Fruit fly (Drosophila melanogaster) whole organism, wandering third instar larva: ENCODE data around the gene Rab30.

Experiments used
- Abd-B ChIP-seq: fragments of >200 bp; optimal IDR thresholded peaks from 2 replicates; lab custom pipeline; 2017; ENCODE audit warnings: missing biosample characterization, missing genetic modification characterization
- CG32264 ChIP-seq: fragments of 200-800 bp; sonication (Bioruptor generic); optimal IDR thresholded peaks from 2 replicates; lab custom pipeline; 2016; ENCODE audit warnings: missing biosample characterization, missing genetic modification characterization
- CG9705 ChIP-seq: fragments of 200-800 bp; sonication (Bioruptor generic); optimal IDR thresholded peaks from 2 replicates; lab custom pipeline; 2018; ENCODE audit warnings: missing biosample characterization, mild to moderate bottlenecking, missing genetic modification characterization
- CrebA ChIP-seq: fragments of 200-800 bp; sonication (Bioruptor generic); optimal IDR thresholded peaks from 2 replicates; lab custom pipeline; 2016; ENCODE audit warnings: missing biosample characterization, mild to moderate bottlenecking, missing genetic modification characterization, borderline replicate concordance
- Dfd ChIP-seq: fragments of >200 bp; optimal IDR thresholded peaks from 2 replicates; lab custom pipeline; 2017; ENCODE audit warnings: missing biosample characterization, missing genetic modification characterization
- Dif ChIP-seq: fragments of 200-275, 200-300 bp; sonication (Bioruptor generic); optimal IDR thresholded peaks from 2 replicates; lab custom pipeline; 2018; ENCODE audit warnings: missing biosample characterization, missing genetic modification characterization; ENCODE audit not compliant: partially characterized antibody
- GATAd ChIP-seq: sonication (Bioruptor generic); optimal IDR thresholded peaks from 2 replicates; lab custom pipeline; 2016; ENCODE audit warnings: missing biosample characterization, missing genetic modification characterization
- HLH106 ChIP-seq: fragments of 200-800 bp; optimal IDR thresholded peaks from 3 replicates; lab custom pipeline; 2019; ENCODE audit warnings: missing biosample characterization, mild to moderate bottlenecking, missing genetic modification characterization, moderate library complexity
- Hnf4 ChIP-seq: fragments of 200-800 bp; sonication (Bioruptor generic); optimal IDR thresholded peaks from 2 replicates; lab custom pipeline; 2016; ENCODE audit warnings: missing biosample characterization, mild to moderate bottlenecking, missing genetic modification characterization
- Hr78 ChIP-seq: fragments of >200 bp; optimal IDR thresholded peaks from 2 replicates; lab custom pipeline; 2017; ENCODE audit warnings: missing biosample characterization, missing genetic modification characterization
- Hr83 ChIP-seq: fragments of 200-300 bp; sonication (Bioruptor generic); optimal IDR thresholded peaks from 2 replicates; lab custom pipeline; 2016; ENCODE audit warnings: missing biosample characterization, mild to moderate bottlenecking, missing genetic modification characterization, moderate library complexity; ENCODE audit not compliant: poor library complexity, severe bottlenecking
- Jra ChIP-seq: sonication (Bioruptor generic); optimal IDR thresholded peaks from 2 replicates; lab custom pipeline; 2016; ENCODE audit warnings: missing biosample characterization, missing genetic modification characterization
- Mio ChIP-seq: sonication (Bioruptor generic); optimal IDR thresholded peaks from 2 replicates; lab custom pipeline; 2016; ENCODE audit warnings: missing biosample characterization, missing genetic modification characterization
- Myc ChIP-seq: fragments of >200 bp; optimal IDR thresholded peaks from 2 replicates; lab custom pipeline; 2017
- OdsH ChIP-seq: fragments of 200-800 bp; sonication (Bioruptor generic); optimal IDR thresholded peaks from 2 replicates; lab custom pipeline; 2016; ENCODE audit warnings: missing biosample characterization, mild to moderate bottlenecking, missing genetic modification characterization
- Rel ChIP-seq, 2 experiments: fragments of 200-800 bp; sonication (Bioruptor generic) in 1 of 2; optimal IDR thresholded peaks; 2 replicates in 1 of 2; 3 replicates in 1 of 2; lab custom pipeline; 2016 to 2019; ENCODE audit warnings: mild to moderate bottlenecking in 2 of 2, missing biosample characterization in 2 of 2, missing genetic modification characterization in 2 of 2, moderate library complexity in 1 of 2
- Sp1 ChIP-seq: fragments of 200-800 bp; sonication (Bioruptor generic); optimal IDR thresholded peaks from 3 replicates; lab custom pipeline; 2019; ENCODE audit warnings: missing biosample characterization, mild to moderate bottlenecking, missing genetic modification characterization, moderate library complexity
- Vsx2 ChIP-seq: fragments of 200-300, 225-300 bp; sonication (Bioruptor generic); optimal IDR thresholded peaks from 2 replicates; lab custom pipeline; 2018; ENCODE audit warnings: missing biosample characterization, missing genetic modification characterization; ENCODE audit not compliant: partially characterized antibody
- br ChIP-seq: fragments of 200-800 bp; sonication (Bioruptor generic); optimal IDR thresholded peaks from 2 replicates; lab custom pipeline; 2016; ENCODE audit warnings: missing biosample characterization, missing genetic modification characterization
- brk ChIP-seq: fragments of 200-800 bp; sonication (Bioruptor generic); optimal IDR thresholded peaks from 2 replicates; lab custom pipeline; 2016; ENCODE audit warnings: missing biosample characterization, mild to moderate bottlenecking, missing genetic modification characterization
- dl ChIP-seq, 2 experiments: fragments of 175-275, 200-275 bp in 1 of 2; fragments of 200-275 bp in 1 of 2; sonication (Bioruptor generic); optimal IDR thresholded peaks; lab custom pipeline; 2018; ENCODE audit warnings: mild to moderate bottlenecking in 2 of 2, missing biosample characterization in 2 of 2, missing genetic modification characterization in 2 of 2, moderate library complexity in 2 of 2; ENCODE audit not compliant: partially characterized antibody in 2 of 2, insufficient read depth in 1 of 2
- dmrt93B ChIP-seq: fragments of 200-800 bp; sonication (Bioruptor generic); optimal IDR thresholded peaks from 2 replicates; lab custom pipeline; 2018; ENCODE audit warnings: missing biosample characterization, mild to moderate bottlenecking, missing genetic modification characterization
- dsf ChIP-seq: sonication (Bioruptor generic); optimal IDR thresholded peaks from 2 replicates; lab custom pipeline; 2016; ENCODE audit warnings: missing biosample characterization, missing genetic modification characterization, borderline replicate concordance
- ey ChIP-seq: fragments of 200-800 bp; sonication (Bioruptor generic); optimal IDR thresholded peaks from 2 replicates; lab custom pipeline; 2016; ENCODE audit warnings: missing biosample characterization, missing genetic modification characterization
- foxo ChIP-seq, 2 experiments: fragments of 200-800 bp; sonication (Bioruptor generic); optimal IDR thresholded peaks; 2 replicates in 1 of 2; 3 replicates in 1 of 2; lab custom pipeline; 2016 to 2017; ENCODE audit warnings: missing biosample characterization in 2 of 2, missing genetic modification characterization in 2 of 2
- fru ChIP-seq: fragments of 200-800 bp; sonication (Bioruptor generic); optimal IDR thresholded peaks from 3 replicates; lab custom pipeline; 2016; ENCODE audit warnings: missing biosample characterization, mild to moderate bottlenecking, missing genetic modification characterization
- h ChIP-seq: fragments of 200-800 bp; sonication (Bioruptor generic); optimal IDR thresholded peaks from 3 replicates; lab custom pipeline; 2016; ENCODE audit warnings: missing biosample characterization, mild to moderate bottlenecking, missing genetic modification characterization
- jim ChIP-seq: fragments of 175-275, 200-325 bp; sonication (Bioruptor generic); optimal IDR thresholded peaks from 2 replicates; lab custom pipeline; 2016; ENCODE audit warnings: missing biosample characterization, mild to moderate bottlenecking, missing genetic modification characterization
- lola ChIP-seq: fragments of >200 bp; optimal IDR thresholded peaks from 2 replicates; lab custom pipeline; 2017; ENCODE audit warnings: missing biosample characterization, missing genetic modification characterization
- pan ChIP-seq: fragments of >200 bp; optimal IDR thresholded peaks from 2 replicates; lab custom pipeline; 2017
- psq ChIP-seq: fragments of 200-800 bp; sonication (Bioruptor generic); optimal IDR thresholded peaks from 3 replicates; lab custom pipeline; 2017; ENCODE audit warnings: missing biosample characterization, mild to moderate bottlenecking, missing genetic modification characterization, moderate library complexity
- rgr ChIP-seq: fragments of 200-800 bp; sonication (Bioruptor generic); optimal IDR thresholded peaks from 3 replicates; lab custom pipeline; 2016; ENCODE audit warnings: missing biosample characterization, mild to moderate bottlenecking, missing genetic modification characterization
- sage ChIP-seq: fragments of 200-800 bp; sonication (Bioruptor generic); optimal IDR thresholded peaks from 2 replicates; lab custom pipeline; 2016; ENCODE audit warnings: missing biosample characterization, mild to moderate bottlenecking, missing genetic modification characterization
- sv ChIP-seq: fragments of 200-800 bp; sonication (Bioruptor generic); optimal IDR thresholded peaks from 3 replicates; lab custom pipeline; 2016; ENCODE audit warnings: missing biosample characterization, missing genetic modification characterization
- tai ChIP-seq: sonication (Bioruptor generic); optimal IDR thresholded peaks from 2 replicates; lab custom pipeline; 2016; ENCODE audit warnings: missing biosample characterization, missing genetic modification characterization
- usp ChIP-seq: fragments of >200 bp; optimal IDR thresholded peaks from 2 replicates; lab custom pipeline; 2017; ENCODE audit warnings: missing biosample characterization, missing genetic modification characterization
- woc ChIP-seq: sonication (Bioruptor generic); optimal IDR thresholded peaks from 2 replicates; lab custom pipeline; 2016; ENCODE audit warnings: missing biosample characterization, mild to moderate bottlenecking, missing genetic modification characterization

Rab30 gene

dm6 chr2L:7047703-7048102 is 15.3 kb upstream of the Rab30 start:
- no peak for TF ChIP-seq Sp1 (GFP tag; lab: Kevin White, UChicago)
- TF ChIP-seq OdsH (GFP tag; lab: Kevin White, UChicago), result peak; percentile 17

dm6 chr2L:7043039-7043905 is 10.9 kb upstream of the Rab30 start:
- TF ChIP-seq CrebA (GFP tag; lab: Kevin White, UChicago) (no peak), h (GFP tag; lab: Kevin White, UChicago) (peak; percentile 14), woc (GFP tag; lab: Kevin White, UChicago) (peak; percentile 4), br (GFP tag; lab: Kevin White, UChicago) (no peak), usp (GFP tag; lab: Kevin White, UChicago) (no peak), psq (GFP tag; lab: Kevin White, UChicago) (peak; percentile 3), jim (no peak), OdsH (GFP tag; lab: Kevin White, UChicago) (no peak), Dif (GFP tag; lab: Kevin White, UChicago) (no peak), Myc (lab: Kevin White, UChicago) (no peak), rgr (GFP tag; lab: Kevin White, UChicago) (peak; percentile 8), foxo (GFP tag; optimal IDR thresholded peaks at IDR 0.05; lab: Kevin White, UChicago) (peak in 1 of 2 experiments; percentile 43), Hnf4 (GFP tag; lab: Kevin White, UChicago) (no peak), HLH106 (tag; lab: Kevin White, UChicago) (peak; percentile 44), ey (GFP tag; lab: Kevin White, UChicago) (peak; percentile 7), brk (no peak), Rel (GFP tag; optimal IDR thresholded peaks at IDR 0.05; lab: Kevin White, UChicago) (no peak), Rel (tag; optimal IDR thresholded peaks at IDR 0.05; lab: Kevin White, UChicago) (no peak), dl (GFP tag; optimal IDR thresholded peaks at IDR 0.05; lab: Kevin White, UChicago; ENCODE audit: insufficient read depth in 1 of 2, partially characterized antibody in 2 of 2) (no peak), Abd-B (no peak), Hr83 (peak; percentile 26), Mio (no peak), dmrt93B (GFP tag; lab: Kevin White, UChicago) (peak; percentile 23), Sp1 (GFP tag; lab: Kevin White, UChicago) (peak; percentile 14), Jra (GFP tag; lab: Kevin White, UChicago) (no peak), fru (GFP tag; lab: Kevin White, UChicago) (peak; percentile 48)
- TF ChIP-seq, all 38 proteins: peak for 11

dm6 chr2L:7042150-7042811 is 9.9 kb upstream of the Rab30 start:
- TF ChIP-seq fru (GFP tag; lab: Kevin White, UChicago) (peak; percentile 73), ey (GFP tag; lab: Kevin White, UChicago) (peak; percentile 39), dsf (GFP tag; lab: Kevin White, UChicago) (no peak), Sp1 (GFP tag; lab: Kevin White, UChicago) (peak; percentile 59), rgr (GFP tag; lab: Kevin White, UChicago) (peak; percentile 41), HLH106 (tag; lab: Kevin White, UChicago) (peak; percentile 38), CG32264 (GFP tag; lab: Kevin White, UChicago) (no peak), Hnf4 (GFP tag; lab: Kevin White, UChicago) (peak; percentile 69), Hr83 (peak; percentile 87), brk (peak; percentile 54), Myc (lab: Kevin White, UChicago) (peak; percentile 54), dl (GFP tag; optimal IDR thresholded peaks at IDR 0.05; lab: Kevin White, UChicago; ENCODE audit: insufficient read depth in 1 of 2, partially characterized antibody in 2 of 2) (no peak), OdsH (GFP tag; lab: Kevin White, UChicago) (peak; percentile 58), CrebA (GFP tag; lab: Kevin White, UChicago) (no peak), dmrt93B (GFP tag; lab: Kevin White, UChicago) (no peak), usp (GFP tag; lab: Kevin White, UChicago) (no peak), Hr78 (GFP tag; lab: Kevin White, UChicago) (no peak), jim (peak; percentile 25), foxo (GFP tag; optimal IDR thresholded peaks at IDR 0.05; lab: Kevin White, UChicago) (peak in 1 of 2 experiments; percentile 54), woc (GFP tag; lab: Kevin White, UChicago) (no peak), sage (GFP tag; lab: Kevin White, UChicago) (no peak), Dif (GFP tag; lab: Kevin White, UChicago) (peak; percentile 16), pan (no peak), psq (GFP tag; lab: Kevin White, UChicago) (peak; percentile 40), br (GFP tag; lab: Kevin White, UChicago) (peak; percentile 72), Vsx2 (GFP tag; lab: Kevin White, UChicago) (no peak), lola (peak; percentile 25), h (GFP tag; lab: Kevin White, UChicago) (peak; percentile 49), Abd-B (no peak), CG9705 (GFP tag; lab: Kevin White, UChicago) (peak; percentile 23), GATAd (GFP tag; lab: Kevin White, UChicago) (no peak), tai (GFP tag; lab: Kevin White, UChicago) (peak; percentile 13), Dfd (GFP tag; lab: Kevin White, UChicago) (no peak), Jra (GFP tag; lab: Kevin White, UChicago) (peak; percentile 27), Mio (peak; percentile 6), sv (peak; percentile 53), Rel (GFP tag; optimal IDR thresholded peaks at IDR 0.05; lab: Kevin White, UChicago) (no peak), Rel (tag; optimal IDR thresholded peaks at IDR 0.05; lab: Kevin White, UChicago) (peak; percentile 62)
